Fruit fly (Drosophila melanogaster) whole organism, embryonic: ENCODE data around the gene Act79B.

Source experiments
- B-H1 ChIP-seq: fragments of 200-800 bp; sonication (Bioruptor generic); IDR thresholded peaks from 3 replicates; pipeline ENCODE4 v1.3.6; 2022; ENCODE audit warnings: missing biosample characterization, missing genetic modification characterization
- B-H2 ChIP-seq: fragments of 200-800 bp; sonication (Bioruptor generic); optimal IDR thresholded peaks from 2 replicates; lab custom pipeline; 2018; ENCODE audit warnings: missing biosample characterization, mild to moderate bottlenecking, missing genetic modification characterization
- BEAF-32 ChIP-seq: fragments of 200-800 bp; sonication (Bioruptor generic); optimal IDR thresholded peaks from 3 replicates; lab custom pipeline; 2017; ENCODE audit warnings: missing biosample characterization, missing genetic modification characterization, mild to moderate bottlenecking, moderate library complexity, missing genetic modification reagents
- Bdp1 ChIP-seq: fragments of 200-800 bp; sonication (Bioruptor generic); optimal IDR thresholded peaks from 3 replicates; lab custom pipeline; 2016; ENCODE audit warnings: missing biosample characterization, missing genetic modification characterization
- CG10431 ChIP-seq: fragments of 200-800 bp; sonication (Bioruptor generic); optimal IDR thresholded peaks from 3 replicates; lab custom pipeline; 2018; ENCODE audit warnings: missing biosample characterization, mild to moderate bottlenecking, missing genetic modification characterization
- CG10462 ChIP-seq: fragments of 200-800 bp; sonication (Bioruptor generic); optimal IDR thresholded peaks from 2 replicates; lab custom pipeline; 2016; ENCODE audit warnings: missing biosample characterization, missing genetic modification characterization
- CG10959 ChIP-seq: fragments of 200-800 bp; sonication (Bioruptor generic); IDR thresholded peaks from 2 replicates; pipeline ENCODE4 v1.3.6; 2022; ENCODE audit warnings: missing biosample characterization, missing genetic modification characterization
- CG12104 ChIP-seq: fragments of 200-800 bp; sonication (Bioruptor generic); optimal IDR thresholded peaks from 3 replicates; lab custom pipeline; 2016; ENCODE audit warnings: missing biosample characterization, missing genetic modification characterization
- CG13775 ChIP-seq: fragments of 200-800 bp; sonication (Bioruptor generic); optimal IDR thresholded peaks from 3 replicates; lab custom pipeline; 2017; ENCODE audit warnings: missing biosample characterization, mild to moderate bottlenecking, missing genetic modification characterization
- CG14014 ChIP-seq: fragments of 200-800 bp; sonication (Bioruptor generic); IDR thresholded peaks from 2 replicates; pipeline ENCODE4 v1.3.6; 2022; ENCODE audit warnings: missing biosample characterization, missing genetic modification characterization
- CG14710 ChIP-seq: fragments of 200-800 bp; sonication (Bioruptor generic); optimal IDR thresholded peaks from 3 replicates; lab custom pipeline; 2019; ENCODE audit warnings: missing biosample characterization, mild to moderate bottlenecking, missing genetic modification characterization, moderate library complexity
- CG15514 ChIP-seq: fragments of 200-800 bp; sonication (Bioruptor generic); optimal IDR thresholded peaks from 3 replicates; lab custom pipeline; 2017; ENCODE audit warnings: missing biosample characterization, missing genetic modification characterization, mild to moderate bottlenecking, moderate library complexity, missing genetic modification reagents
- CG1602 ChIP-seq: fragments of 200-800 bp; sonication (Bioruptor generic); optimal IDR thresholded peaks from 3 replicates; lab custom pipeline; 2016; ENCODE audit warnings: missing biosample characterization, missing genetic modification characterization
- CG30403 ChIP-seq: fragments of 200-800 bp; sonication (Bioruptor generic); optimal IDR thresholded peaks from 3 replicates; lab custom pipeline; 2016; ENCODE audit warnings: missing biosample characterization, missing genetic modification characterization
- CG30431 ChIP-seq: fragments of 200-800 bp; sonication (Bioruptor generic); optimal IDR thresholded peaks from 2 replicates; lab custom pipeline; 2017; ENCODE audit warnings: missing biosample characterization, missing genetic modification characterization
- CG3065 ChIP-seq: fragments of 200-800 bp; sonication (Bioruptor generic); optimal IDR thresholded peaks from 2 replicates; lab custom pipeline; 2016; ENCODE audit warnings: missing biosample characterization, missing genetic modification characterization
- CG3163 ChIP-seq: fragments of 200-800 bp; sonication (Bioruptor generic); optimal IDR thresholded peaks from 3 replicates; lab custom pipeline; 2016; ENCODE audit warnings: missing biosample characterization, missing genetic modification characterization
- CG34376 ChIP-seq: fragments of 200-800 bp; sonication (Bioruptor generic); optimal IDR thresholded peaks from 2 replicates; lab custom pipeline; 2018; ENCODE audit warnings: missing biosample characterization, mild to moderate bottlenecking, missing genetic modification characterization
- CG5245 ChIP-seq: fragments of 200-800 bp; sonication (Bioruptor generic); optimal IDR thresholded peaks from 3 replicates; lab custom pipeline; 2016; ENCODE audit warnings: missing biosample characterization, missing genetic modification characterization
- CG6791 ChIP-seq: fragments of 200-800 bp; sonication (Bioruptor generic); IDR thresholded peaks from 3 replicates; pipeline ENCODE4 v1.3.6; 2022; ENCODE audit warnings: missing biosample characterization, missing genetic modification characterization; ENCODE audit not compliant: partially characterized antibody
- CG8290 ChIP-seq, 3 experiments: fragments of 200-800 bp; sonication (Bioruptor generic); optimal IDR thresholded peaks; 2 replicates each; lab custom pipeline; 2016 to 2019; ENCODE audit warnings: missing biosample characterization in 3 of 3, missing genetic modification characterization in 3 of 3, mild to moderate bottlenecking in 2 of 3, moderate library complexity in 1 of 3
- Camta ChIP-seq: fragments of 200-800 bp; sonication (Bioruptor generic); optimal IDR thresholded peaks from 2 replicates; lab custom pipeline; 2016; ENCODE audit warnings: missing biosample characterization, missing genetic modification characterization
- CkIIα-i1 ChIP-seq: fragments of 200-800 bp; sonication (Bioruptor generic); IDR thresholded peaks from 2 replicates; pipeline ENCODE4 v1.3.6; 2022; ENCODE audit warnings: missing biosample characterization, missing genetic modification characterization
- Dbx ChIP-seq: fragments of 200-800 bp; sonication (Bioruptor generic); IDR thresholded peaks from 3 replicates; pipeline ENCODE4 v1.3.6; 2022; ENCODE audit warnings: missing biosample characterization, missing genetic modification characterization
- Dip3 ChIP-seq: fragments of 200-800 bp; sonication (Bioruptor generic); optimal IDR thresholded peaks from 3 replicates; lab custom pipeline; 2016; ENCODE audit warnings: missing biosample characterization, missing genetic modification characterization
- Elba2 ChIP-seq: fragments of 200-800 bp; sonication (Bioruptor generic); optimal IDR thresholded peaks from 3 replicates; lab custom pipeline; 2016; ENCODE audit warnings: missing biosample characterization, missing genetic modification characterization
- Fer3 ChIP-seq: fragments of 200-800 bp; sonication (Bioruptor generic); optimal IDR thresholded peaks from 2 replicates; lab custom pipeline; 2018; ENCODE audit warnings: missing biosample characterization, mild to moderate bottlenecking, missing genetic modification characterization, moderate library complexity
- HLH3B ChIP-seq: fragments of 200-800 bp; sonication (Bioruptor generic); IDR thresholded peaks from 2 replicates; pipeline ENCODE4 v1.3.6; 2022; ENCODE audit warnings: missing biosample characterization, missing genetic modification characterization
- Optix ChIP-seq: fragments of 200-800 bp; sonication (Bioruptor generic); IDR thresholded peaks from 3 replicates; pipeline ENCODE4 v1.3.6; 2022; ENCODE audit warnings: missing biosample characterization, missing genetic modification characterization
- Ptx1 ChIP-seq: fragments of 200-800 bp; sonication (Bioruptor generic); IDR thresholded peaks from 2 replicates; pipeline ENCODE4 v1.3.6; 2022; ENCODE audit warnings: missing biosample characterization, missing genetic modification characterization
- Usf ChIP-seq: fragments of 200-800 bp; sonication (Bioruptor generic); optimal IDR thresholded peaks from 2 replicates; lab custom pipeline; 2017; ENCODE audit warnings: missing genotype, missing biosample characterization, missing genetic modification characterization
- Xbp1 ChIP-seq: fragments of 200-800 bp; sonication (Bioruptor generic); optimal IDR thresholded peaks from 3 replicates; lab custom pipeline; 2016; ENCODE audit warnings: missing biosample characterization, mild to moderate bottlenecking, missing genetic modification characterization
- YL-1 ChIP-seq: fragments of 200-800 bp; sonication (Bioruptor generic); optimal IDR thresholded peaks from 3 replicates; lab custom pipeline; 2017; ENCODE audit warnings: missing biosample characterization, mild to moderate bottlenecking, missing genetic modification characterization
- amos ChIP-seq: fragments of 200-800 bp; sonication (Bioruptor generic); IDR thresholded peaks from 2 replicates; pipeline ENCODE4 v1.3.6; 2022; ENCODE audit warnings: missing biosample characterization, missing genetic modification characterization; ENCODE audit not compliant: partially characterized antibody
- btn ChIP-seq: fragments of 200-800 bp; sonication (Bioruptor generic); optimal IDR thresholded peaks from 2 replicates; lab custom pipeline; 2016; ENCODE audit warnings: missing biosample characterization, missing genetic modification characterization
- cas ChIP-seq: fragments of 200-800 bp; sonication (Bioruptor generic); IDR thresholded peaks from 2 replicates; pipeline ENCODE4 v1.3.6; 2022; ENCODE audit warnings: missing biosample characterization, missing genetic modification characterization
- ci ChIP-seq: fragments of 200-800 bp; sonication (Bioruptor generic); IDR thresholded peaks from 3 replicates; pipeline ENCODE4 v1.3.6; 2022; ENCODE audit warnings: missing biosample characterization, missing genetic modification characterization
- gem ChIP-seq: fragments of 200-800 bp; sonication (Bioruptor generic); optimal IDR thresholded peaks from 2 replicates; lab custom pipeline; 2019; ENCODE audit warnings: missing biosample characterization, mild to moderate bottlenecking, missing genetic modification characterization, moderate library complexity
- gt ChIP-seq: fragments of 200-800 bp; sonication (Bioruptor generic); IDR thresholded peaks from 2 replicates; pipeline ENCODE4 v1.3.6; 2022; ENCODE audit warnings: missing biosample characterization, missing genetic modification characterization
- hbn ChIP-seq: fragments of 200-800 bp; sonication (Bioruptor generic); IDR thresholded peaks from 2 replicates; pipeline ENCODE4 v1.3.6; 2022; ENCODE audit warnings: missing biosample characterization, missing genetic modification characterization; ENCODE audit not compliant: partially characterized antibody
- jigr1 ChIP-seq: fragments of 200-800 bp; sonication (Bioruptor generic); IDR thresholded peaks from 3 replicates; pipeline ENCODE4 v1.3.6; 2022; ENCODE audit warnings: missing biosample characterization, missing genetic modification characterization
- mld ChIP-seq: fragments of 200-800 bp; sonication (Bioruptor generic); IDR thresholded peaks from 3 replicates; pipeline ENCODE4 v1.3.6; 2022; ENCODE audit warnings: missing biosample characterization, missing genetic modification characterization; ENCODE audit not compliant: partially characterized antibody
- p53 ChIP-seq: fragments of 200-800 bp; sonication (Bioruptor generic); optimal IDR thresholded peaks from 2 replicates; lab custom pipeline; 2016; ENCODE audit warnings: missing biosample characterization, missing genetic modification characterization
- phol ChIP-seq: fragments of 200-800 bp; sonication (Bioruptor generic); optimal IDR thresholded peaks from 3 replicates; lab custom pipeline; 2018; ENCODE audit warnings: missing biosample characterization, mild to moderate bottlenecking, missing genetic modification characterization, moderate library complexity
- sd ChIP-seq: fragments of 200-800 bp; sonication (Bioruptor generic); optimal IDR thresholded peaks from 3 replicates; lab custom pipeline; 2018; ENCODE audit warnings: missing biosample characterization, mild to moderate bottlenecking, missing genetic modification characterization, moderate library complexity
- sr ChIP-seq: fragments of 200-800 bp; sonication (Bioruptor generic); IDR thresholded peaks from 3 replicates; pipeline ENCODE4 v1.3.6; 2022; ENCODE audit warnings: missing biosample characterization, missing genetic modification characterization
- tll ChIP-seq, 2 experiments: fragments of 200-800 bp in 1 of 2; fragments of >200 bp in 1 of 2; sonication (Bioruptor generic) in 1 of 2; optimal IDR thresholded peaks; 2 replicates each; lab custom pipeline; 2017 to 2019; ENCODE audit warnings: missing biosample characterization in 2 of 2, missing genetic modification characterization in 2 of 2, mild to moderate bottlenecking in 1 of 2, moderate library complexity in 1 of 2
- tup ChIP-seq: fragments of 200-800 bp; sonication (Bioruptor generic); optimal IDR thresholded peaks from 2 replicates; lab custom pipeline; 2016; ENCODE audit warnings: missing biosample characterization, mild to moderate bottlenecking, missing genetic modification characterization, moderate library complexity
- yki ChIP-seq: fragments of >200 bp; optimal IDR thresholded peaks from 3 replicates; lab custom pipeline; 2018

Act79B gene

DNA sequence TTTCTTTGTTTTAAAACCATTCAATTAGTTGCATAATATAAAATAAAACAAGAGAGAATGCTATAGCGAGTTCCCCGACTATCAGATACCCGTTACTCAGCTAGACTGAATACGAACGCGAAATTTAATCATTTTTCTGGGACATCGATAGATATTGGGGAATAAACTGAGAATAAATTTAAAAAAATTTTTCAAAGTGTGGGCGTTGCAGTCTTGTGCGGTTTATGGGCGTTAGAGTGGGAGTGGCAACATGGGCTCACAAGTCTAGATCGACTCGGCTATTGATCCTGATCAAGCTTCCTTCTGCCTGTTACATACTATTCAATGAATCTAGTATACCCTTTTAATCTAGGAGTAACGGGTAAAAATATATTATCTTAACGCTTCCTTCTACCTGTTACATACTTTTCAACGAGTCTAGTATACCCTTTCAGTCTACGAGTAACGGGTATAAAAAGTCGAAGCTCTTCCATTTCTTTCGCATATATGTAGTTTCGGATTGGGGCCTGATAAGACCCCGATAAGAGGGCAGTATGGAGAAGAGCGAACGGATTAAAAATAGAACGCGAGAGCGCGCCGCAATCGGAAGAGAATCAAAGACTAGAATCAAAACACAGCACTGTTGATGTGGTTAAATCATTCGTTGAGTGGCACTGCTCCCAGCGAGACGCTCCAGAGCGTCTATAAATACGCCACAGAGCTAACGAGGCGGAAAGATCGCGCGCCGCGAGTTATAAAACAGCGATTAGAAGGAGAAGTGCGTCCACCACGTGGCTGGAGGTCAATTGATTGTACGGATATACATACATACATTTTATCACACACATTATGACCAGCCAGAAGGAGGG is 30.3 kb upstream of the Act79B start, which contains the start of gene CG7458 (continued):
- no peak for TF ChIP-seq tll (GFP tag; optimal IDR thresholded peaks at IDR 0.05; lab: Kevin White, UChicago)
- TF ChIP-seq CG14710 = peak; percentile 39
- peak; percentile 20 for TF ChIP-seq Fer3 (tag; lab: Kevin White, UChicago)
- TF ChIP-seq CG34376 (GFP tag; lab: Kevin White, UChicago) = peak; percentile 95
- TF ChIP-seq gem (tag; lab: Kevin White, UChicago) = peak; percentile 71
- TF ChIP-seq CG10462 (GFP tag; lab: Kevin White, UChicago) = peak; percentile 1
- TF ChIP-seq jigr1 (GFP tag; lab: Robert Waterston, UW) = no peak
- no peak for TF ChIP-seq Elba2 (GFP tag; lab: Kevin White, UChicago)
- peak; percentile 67 for TF ChIP-seq CG30403 (GFP tag; lab: Kevin White, UChicago)
- TF ChIP-seq CG14014 (GFP tag; lab: Robert Waterston, UW) = peak; percentile 11; the same call in 1 of the 2 replicates
- TF ChIP-seq Xbp1 (GFP tag; lab: Kevin White, UChicago) = peak; percentile 49
- TF ChIP-seq Ptx1 (GFP tag; lab: Robert Waterston, UW) = peak; percentile 56
- TF ChIP-seq Usf = peak; percentile 49
- TF ChIP-seq HLH3B (GFP tag; lab: Robert Waterston, UW) = no peak
- TF ChIP-seq B-H2 = no peak
- TF ChIP-seq sd (tag; lab: Kevin White, UChicago) = no peak
- no peak for TF ChIP-seq YL-1
- TF ChIP-seq CG30431 (GFP tag; lab: Kevin White, UChicago) = peak; percentile 11
- TF ChIP-seq BEAF-32 (GFP tag; lab: Kevin White, UChicago) = no peak
- peak; percentile 29 for TF ChIP-seq CG5245 (GFP tag; lab: Kevin White, UChicago)
- TF ChIP-seq mld (GFP tag; lab: Robert Waterston, UW) = no peak
- peak; percentile 46; the same call in 1 of the 3 replicates for TF ChIP-seq ci (GFP tag; lab: Robert Waterston, UW)
- TF ChIP-seq Optix (GFP tag; lab: Robert Waterston, UW) = no peak
- TF ChIP-seq CG12104 (GFP tag; lab: Kevin White, UChicago) = peak; percentile 1
- TF ChIP-seq yki (lab: Kevin White, UChicago) = no peak
- TF ChIP-seq Bdp1 (GFP tag; lab: Kevin White, UChicago) = no peak
- TF ChIP-seq CG8290 (GFP tag; optimal IDR thresholded peaks at IDR 0.05; lab: Kevin White, UChicago) = no peak
- TF ChIP-seq CG8290 (tag; optimal IDR thresholded peaks at IDR 0.05; lab: Kevin White, UChicago) = peak in 1 of 2 experiments; percentile 28
- no peak for TF ChIP-seq B-H1 (GFP tag; lab: Robert Waterston, UW)
- TF ChIP-seq CG3163 (GFP tag; lab: Kevin White, UChicago) = peak; percentile 39
- TF ChIP-seq phol (tag; lab: Kevin White, UChicago) = peak; percentile 65
- no peak for TF ChIP-seq gt
- TF ChIP-seq Dbx (GFP tag; lab: Robert Waterston, UW) = 0 out of 3 replicates have a peak, but pooled peaks have one; percentile 25
- peak; percentile 45 for TF ChIP-seq Dip3 (GFP tag; lab: Kevin White, UChicago)
- no peak for TF ChIP-seq tup (GFP tag; lab: Kevin White, UChicago)
- TF ChIP-seq CkIIα-i1 (GFP tag; lab: Robert Waterston, UW) = no peak
- TF ChIP-seq Camta = peak; percentile 47
- no peak for TF ChIP-seq p53 (GFP tag; lab: Kevin White, UChicago)
- no peak for TF ChIP-seq CG15514 (GFP tag; lab: Kevin White, UChicago)
- peak; percentile 23 for TF ChIP-seq btn (GFP tag; lab: Kevin White, UChicago)
- no peak for TF ChIP-seq CG10959 (GFP tag; lab: Robert Waterston, UW)
- no peak for TF ChIP-seq CG10431 (GFP tag; lab: Kevin White, UChicago)
- peak; percentile 18; the same call in 1 of the 2 replicates for TF ChIP-seq amos (GFP tag; lab: Robert Waterston, UW)
- TF ChIP-seq CG13775 (GFP tag; lab: Kevin White, UChicago) = peak; percentile 38
- TF ChIP-seq sr (GFP tag; lab: Robert Waterston, UW) = no peak
- no peak for TF ChIP-seq cas (GFP tag; lab: Robert Waterston, UW)
- TF ChIP-seq CG6791 (GFP tag; lab: Robert Waterston, UW) = peak; percentile 55; the same call in 1 of the 3 replicates
- no peak for TF ChIP-seq hbn (GFP tag; lab: Robert Waterston, UW)
- peak; percentile 44 for TF ChIP-seq CG1602
- TF ChIP-seq CG3065 (GFP tag; lab: Kevin White, UChicago) = no peak
